Fruit fly (Drosophila melanogaster): ENCODE measurements around the gene mtSSB.

The mtSSB gene

DNA sequence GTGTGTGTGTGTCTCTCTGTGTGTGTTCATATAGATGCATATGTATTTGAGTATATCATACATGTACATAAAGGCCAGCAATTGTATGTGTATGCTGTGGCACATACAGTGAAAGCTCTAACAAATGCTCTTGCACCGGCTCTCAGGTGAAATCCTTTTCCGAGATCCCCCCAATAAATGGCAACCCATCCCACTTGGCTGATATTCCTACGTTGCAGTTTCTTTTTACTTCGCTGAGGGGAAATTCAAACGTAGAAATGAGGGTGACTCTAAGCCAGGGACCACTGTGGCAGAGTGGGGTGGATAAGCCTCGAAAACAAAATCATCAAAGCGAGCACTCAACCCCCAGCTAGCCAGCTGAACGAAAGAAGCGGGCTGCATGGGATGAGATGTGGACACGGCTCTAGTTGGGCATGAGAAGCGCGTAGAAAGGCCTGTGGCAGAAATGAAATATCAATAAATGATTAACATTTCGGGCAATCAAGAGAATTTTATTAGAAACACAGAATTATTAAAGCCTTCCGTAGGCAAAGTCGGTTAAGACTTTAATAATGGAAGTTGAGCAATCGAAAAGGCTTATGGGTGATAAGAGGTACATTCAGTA lies 17.4 kb upstream of the mtSSB start (continued):
- TF ChIP-seq sd (tag; optimal IDR thresholded peaks at IDR 0.05) (peak; percentile 96), mam (GFP tag; optimal IDR thresholded peaks at IDR 0.05) (peak; percentile 99), Camta (GFP tag; optimal IDR thresholded peaks at IDR 0.05) (peak; percentile 99), Jarid2 (GFP tag; optimal IDR thresholded peaks at IDR 0.05) (peak; percentile 94), Dip3 (GFP tag; optimal IDR thresholded peaks at IDR 0.05) (peak; percentile 99), CG6272 (GFP tag; IDR thresholded peaks at IDR 0.05) (peak; percentile 100), vnd (GFP tag; IDR thresholded peaks at IDR 0.05; ENCODE audit: partially characterized antibody) (no peak), sug (tag; optimal IDR thresholded peaks at IDR 0.05) (peak; percentile 96), zen (tag; optimal IDR thresholded peaks at IDR 0.05) (peak; percentile 98), CG7745 (tag; optimal IDR thresholded peaks at IDR 0.05) (peak; percentile 92), Mes4 (GFP tag; optimal IDR thresholded peaks at IDR 0.05) (peak; percentile 99), GATAe (GFP tag; conservative IDR thresholded peaks at IDR 0.05) (peak; percentile 98), caup (GFP tag; optimal IDR thresholded peaks at IDR 0.05; ENCODE audit: severe bottlenecking) (peak; percentile 99), TFAM (GFP tag; optimal IDR thresholded peaks at IDR 0.05) (peak; percentile 96), CG9797 (GFP tag; optimal IDR thresholded peaks at IDR 0.05) (peak; percentile 76), Ets65A (GFP tag) (peak; percentile 100), Drgx (GFP tag; IDR thresholded peaks at IDR 0.05) (peak; percentile 99), Lpt (GFP tag; optimal IDR thresholded peaks at IDR 0.05) (no peak), CG3163 (GFP tag; optimal IDR thresholded peaks at IDR 0.05) (peak; percentile 95), Hr3 (GFP tag; optimal IDR thresholded peaks at IDR 0.05) (peak; percentile 98), CG2120 (GFP tag; optimal IDR thresholded peaks at IDR 0.05) (peak; percentile 99), HLH3B (GFP tag; IDR thresholded peaks at IDR 0.05) (peak; percentile 100), nom (GFP tag; optimal IDR thresholded peaks at IDR 0.05) (peak; percentile 89), Sox102F (GFP tag; optimal IDR thresholded peaks at IDR 0.05) (peak; percentile 100), CG11695 (GFP tag; IDR thresholded peaks at IDR 0.05) (peak; percentile 99), CG11247 (GFP tag; IDR thresholded peaks at IDR 0.05) (peak; percentile 99), pzg (GFP tag; optimal IDR thresholded peaks at IDR 0.05) (peak; percentile 48), CG4854 (GFP tag; optimal IDR thresholded peaks at IDR 0.05) (peak; percentile 99), Awh (GFP tag; IDR thresholded peaks at IDR 0.05) (peak; percentile 100), H2.0 (GFP tag; IDR thresholded peaks at IDR 0.05) (peak; percentile 100), Rfx (GFP tag; IDR thresholded peaks at IDR 0.05) (peak; percentile 100), NK7.1 (GFP tag; optimal IDR thresholded peaks at IDR 0.05) (peak; percentile 99), bsh (GFP tag; optimal IDR thresholded peaks at IDR 0.05) (peak; percentile 89 to 100), CG13894 (tag; optimal IDR thresholded peaks at IDR 0.05) (peak; percentile 99), NfI (GFP tag; optimal IDR thresholded peaks at IDR 0.05) (peak; percentile 99), PHDP (tag; optimal IDR thresholded peaks at IDR 0.05) (peak; percentile 99), CG30020 (tag; optimal IDR thresholded peaks at IDR 0.05) (peak; percentile 75), Dek (tag; optimal IDR thresholded peaks at IDR 0.05) (peak; percentile 99), CG15269 (tag; optimal IDR thresholded peaks at IDR 0.05) (peak; percentile 99), wor (GFP tag; IDR thresholded peaks at IDR 0.05) (peak; percentile 99), tup (GFP tag; optimal IDR thresholded peaks at IDR 0.05) (peak; percentile 99), ranshi (GFP tag; IDR thresholded peaks at IDR 0.05) (peak; percentile 100), Hand (GFP tag; optimal IDR thresholded peaks at IDR 0.05) (peak; percentile 95), Mrtf (GFP tag; IDR thresholded peaks at IDR 0.05) (peak; percentile 100), klu (GFP tag; IDR thresholded peaks at IDR 0.05) (peak; percentile 97), eve (GFP tag; optimal IDR thresholded peaks at IDR 0.05) (peak in 1 of 2 experiments; percentile 99), bcd (GFP tag; optimal IDR thresholded peaks at IDR 0.05) (peak; percentile 98), CG31388 (GFP tag; optimal IDR thresholded peaks at IDR 0.05) (peak; percentile 99), gcm2 (GFP tag; optimal IDR thresholded peaks at IDR 0.05) (peak; percentile 98), Lim3 (GFP tag; IDR thresholded peaks at IDR 0.05) (peak; percentile 99)

Measured in whole organism, embryonic.